Worm (Caenorhabditis elegans) whole organism, young adult: ENCODE measurements around the gene C06A6.2.
A peak's percentile ranks its signal among the peaks of the same experiment; 100 is the strongest.

Experiments
- B0261.1 ChIP-seq: sonication (generic microtip); optimal IDR thresholded peaks from 2 replicates; lab custom pipeline; 2016; ENCODE audit warnings: mild to moderate bottlenecking, missing genetic modification characterization, moderate library complexity, missing compliant biosample characterization
- B0336.3 ChIP-seq: fragments of 200-800 bp; sonication (Bioruptor generic); IDR thresholded peaks from 2 replicates; pipeline ENCODE4 v1.3.6; 2022; ENCODE audit warnings: missing genetic modification characterization, missing compliant biosample characterization
- C17E4.6 ChIP-seq: fragments of 200-800 bp; sonication (Bioruptor generic); IDR thresholded peaks from 2 replicates; pipeline ENCODE4 v1.3.6; 2022; ENCODE audit warnings: missing genetic modification reagents, missing genetic modification characterization, missing compliant biosample characterization
- F22D6.2 ChIP-seq: sonication (generic microtip); optimal IDR thresholded peaks from 2 replicates; lab custom pipeline; 2016; ENCODE audit warnings: mild to moderate bottlenecking, missing genetic modification characterization, missing compliant biosample characterization
- F37B4.10 ChIP-seq: fragments of 200-800 bp; sonication (Bioruptor generic); IDR thresholded peaks from 2 replicates; pipeline ENCODE4 v1.3.6; 2022; ENCODE audit warnings: missing genetic modification characterization, missing compliant biosample characterization
- F49E8.2 ChIP-seq: sonication (generic microtip); optimal IDR thresholded peaks from 3 replicates; lab custom pipeline; 2017; ENCODE audit warnings: missing genetic modification characterization, mild to moderate bottlenecking, missing compliant biosample characterization, antibody characterized with exemption, moderate library complexity; ENCODE audit not compliant: insufficient read depth
- F52B5.7 ChIP-seq: sonication (generic microtip); optimal IDR thresholded peaks from 2 replicates; lab custom pipeline; 2016; ENCODE audit warnings: mild to moderate bottlenecking, missing genetic modification characterization, missing compliant biosample characterization
- F55B11.4 ChIP-seq: sonication (generic microtip); optimal IDR thresholded peaks from 2 replicates; lab custom pipeline; 2016; ENCODE audit warnings: missing compliant biosample characterization, missing genetic modification characterization, borderline replicate concordance; ENCODE audit not compliant: insufficient read depth
- F57A8.1 ChIP-seq: fragments of 200-800 bp; sonication (Bioruptor generic); optimal IDR thresholded peaks from 2 replicates; lab custom pipeline; 2018; ENCODE audit warnings: mild to moderate bottlenecking, missing genetic modification characterization, moderate library complexity, missing compliant biosample characterization
- Y53G8AR.9 ChIP-seq: fragments of 200-800 bp; sonication (Bioruptor generic); conservative IDR thresholded peaks from 2 replicates; pipeline ENCODE4 v1.3.6; 2022; ENCODE audit warnings: missing genetic modification reagents, missing genetic modification characterization, missing compliant biosample characterization
- Y79H2A.3 ChIP-seq: fragments of 200-800 bp; sonication (Bioruptor generic); conservative IDR thresholded peaks from 2 replicates; pipeline ENCODE4 v1.3.6; 2022; ENCODE audit warnings: missing genetic modification reagents, missing genetic modification characterization, missing compliant biosample characterization
- ZK185.1 ChIP-seq: sonication (generic microtip); optimal IDR thresholded peaks from 2 replicates; lab custom pipeline; 2016; ENCODE audit warnings: mild to moderate bottlenecking, missing genetic modification characterization, missing compliant biosample characterization; ENCODE audit not compliant: poor library complexity, severe bottlenecking
- akir-1 ChIP-seq: fragments of 200-800 bp; sonication (Bioruptor generic); optimal IDR thresholded peaks from 2 replicates; lab custom pipeline; 2018; ENCODE audit warnings: mild to moderate bottlenecking, missing genetic modification characterization, moderate library complexity, missing compliant biosample characterization
- aptf-3 ChIP-seq: fragments of 200-800 bp; sonication (Bioruptor generic); IDR thresholded peaks from 2 replicates; pipeline ENCODE4 v1.3.6; 2022; ENCODE audit warnings: missing genetic modification characterization, missing compliant biosample characterization
- attf-5 ChIP-seq: fragments of 200-800 bp; sonication (Bioruptor generic); optimal IDR thresholded peaks from 2 replicates; lab custom pipeline; 2018; ENCODE audit warnings: mild to moderate bottlenecking, missing genetic modification characterization, missing compliant biosample characterization
- bed-1 ChIP-seq: fragments of 200-800 bp; sonication (Bioruptor generic); IDR thresholded peaks from 2 replicates; pipeline ENCODE4 v1.3.6; 2022; ENCODE audit warnings: missing genetic modification reagents, missing genetic modification characterization, missing compliant biosample characterization
- cebp-1 ChIP-seq, 2 experiments: fragments of 200-800 bp in 1 of 2; sonication (Bioruptor generic) in 1 of 2; sonication (generic microtip) in 1 of 2; IDR thresholded peaks in 1 of 2; optimal IDR thresholded peaks in 1 of 2; 2 replicates each; pipeline versions ENCODE4 v1.3.6 to Lab custom; 2017 to 2022; ENCODE audit warnings: missing compliant biosample characterization in 2 of 2, missing genetic modification characterization in 2 of 2, mild to moderate bottlenecking in 1 of 2, missing genetic modification reagents in 1 of 2, moderate library complexity in 1 of 2
- ceh-100 ChIP-seq: fragments of 200-800 bp; sonication (Bioruptor generic); IDR thresholded peaks from 2 replicates; pipeline ENCODE4 v1.3.6; 2022; ENCODE audit warnings: missing genetic modification reagents, missing genetic modification characterization, missing compliant biosample characterization
- ceh-91 ChIP-seq: fragments of 200-800 bp; sonication (Bioruptor generic); IDR thresholded peaks from 2 replicates; pipeline ENCODE4 v1.3.6; 2022; ENCODE audit warnings: missing genetic modification reagents, missing genetic modification characterization, missing compliant biosample characterization
- dpl-1 ChIP-seq: fragments of 150-350 bp; optimal IDR thresholded peaks from 2 replicates; lab custom pipeline; 2014; ENCODE audit warnings: missing biosample characterization, missing genetic modification reagents, missing genetic modification characterization
- egl-44 ChIP-seq: fragments of 200-800 bp; sonication (Bioruptor generic); IDR thresholded peaks from 2 replicates; pipeline ENCODE4 v1.3.6; 2022; ENCODE audit warnings: missing genetic modification reagents, missing genetic modification characterization, missing compliant biosample characterization
- ets-4 ChIP-seq: fragments of 200-800 bp; sonication (Bioruptor generic); optimal IDR thresholded peaks from 2 replicates; lab custom pipeline; 2018; ENCODE audit warnings: mild to moderate bottlenecking, missing genetic modification characterization, missing compliant biosample characterization
- gei-17 ChIP-seq: fragments of 200-800 bp; sonication (Bioruptor generic); optimal IDR thresholded peaks from 2 replicates; lab custom pipeline; 2018; ENCODE audit warnings: mild to moderate bottlenecking, missing genetic modification characterization, missing compliant biosample characterization
- hmg-20 ChIP-seq: fragments of 200-800 bp; sonication (Bioruptor generic); IDR thresholded peaks from 2 replicates; pipeline ENCODE4 v1.3.6; 2022; ENCODE audit warnings: missing genetic modification reagents, missing genetic modification characterization, missing compliant biosample characterization
- hrde-1 ChIP-seq: sonication (generic microtip); optimal IDR thresholded peaks from 2 replicates; lab custom pipeline; 2016; ENCODE audit warnings: missing genetic modification characterization, mild to moderate bottlenecking, missing compliant biosample characterization, moderate library complexity, missing genotype, missing genetic modification reagents, borderline replicate concordance
- hsf-1 ChIP-seq: fragments of 200-800 bp; sonication (Bioruptor generic); IDR thresholded peaks from 2 replicates; pipeline ENCODE4 v1.3.6; 2022; ENCODE audit warnings: missing genetic modification reagents, missing genetic modification characterization, missing compliant biosample characterization
- lag-1 ChIP-seq: fragments of 200-800 bp; sonication (Bioruptor generic); IDR thresholded peaks from 2 replicates; pipeline ENCODE4 v1.3.6; 2022; ENCODE audit warnings: missing genetic modification reagents, missing genetic modification characterization, missing compliant biosample characterization
- lir-1 ChIP-seq: fragments of 200-800 bp; sonication (Bioruptor generic); conservative IDR thresholded peaks from 2 replicates; pipeline ENCODE4 v1.3.6; 2022; ENCODE audit warnings: missing genetic modification reagents, missing genetic modification characterization, missing compliant biosample characterization
- lsy-27 ChIP-seq: sonication (generic microtip); optimal IDR thresholded peaks from 2 replicates; lab custom pipeline; 2017; ENCODE audit warnings: missing genetic modification characterization, mild to moderate bottlenecking, missing compliant biosample characterization, antibody characterized with exemption, missing genotype, borderline replicate concordance; ENCODE audit not compliant: insufficient read depth
- madf-6 ChIP-seq: fragments of 200-800 bp; sonication (Bioruptor generic); IDR thresholded peaks from 2 replicates; pipeline ENCODE4 v1.3.6; 2022; ENCODE audit warnings: missing genetic modification reagents, missing genetic modification characterization, missing compliant biosample characterization
- mcd-1 ChIP-seq: fragments of 200-800 bp; sonication (Bioruptor generic); IDR thresholded peaks from 2 replicates; pipeline ENCODE4 v1.3.6; 2022; ENCODE audit warnings: missing genetic modification reagents, missing genetic modification characterization, missing compliant biosample characterization
- mel-28 ChIP-seq: sonication (generic microtip); optimal IDR thresholded peaks from 2 replicates; lab custom pipeline; 2016; ENCODE audit warnings: borderline replicate concordance, mild to moderate bottlenecking, missing genetic modification characterization, missing compliant biosample characterization
- mxl-1 ChIP-seq: sonication (generic microtip); optimal IDR thresholded peaks from 2 replicates; lab custom pipeline; 2016; ENCODE audit warnings: missing genetic modification characterization, missing compliant biosample characterization
- nfya-2 ChIP-seq: fragments of 200-800 bp; sonication (Bioruptor generic); IDR thresholded peaks from 2 replicates; pipeline ENCODE4 v1.3.6; 2022; ENCODE audit warnings: missing genetic modification reagents, missing genetic modification characterization, missing compliant biosample characterization
- nhr-179 ChIP-seq: sonication (generic microtip); optimal IDR thresholded peaks from 2 replicates; lab custom pipeline; 2016; ENCODE audit warnings: mild to moderate bottlenecking, missing genetic modification characterization, missing compliant biosample characterization
- pbrm-1 ChIP-seq: fragments of 200-800 bp; sonication (Bioruptor generic); IDR thresholded peaks from 2 replicates; pipeline ENCODE4 v1.3.6; 2022; ENCODE audit warnings: missing genetic modification reagents, missing genetic modification characterization, missing compliant biosample characterization
- rcor-1 ChIP-seq: fragments of 200-800 bp; sonication (Bioruptor generic); IDR thresholded peaks from 2 replicates; pipeline ENCODE4 v1.3.6; 2022; ENCODE audit warnings: missing genetic modification reagents, missing genetic modification characterization, missing compliant biosample characterization
- rpc-1 ChIP-seq, 2 experiments: fragments of 150-350 bp in 1 of 2; sonication (generic microtip) in 1 of 2; optimal IDR thresholded peaks; 2 replicates each; lab custom pipeline; 2014 to 2018; ENCODE audit warnings: missing biosample characterization in 1 of 2, missing genetic modification characterization in 1 of 2, missing genetic modification reagents in 1 of 2, missing genotype in 1 of 2
- sea-2 ChIP-seq: fragments of 200-800 bp; sonication (Bioruptor generic); IDR thresholded peaks from 2 replicates; pipeline ENCODE4 v1.3.6; 2022; ENCODE audit warnings: missing genetic modification characterization, missing compliant biosample characterization
- snpc-1.1 ChIP-seq: sonication (generic microtip); optimal IDR thresholded peaks from 2 replicates; lab custom pipeline; 2017; ENCODE audit warnings: missing genetic modification characterization, mild to moderate bottlenecking, missing compliant biosample characterization, antibody characterized with exemption, moderate library complexity, missing genotype, missing genetic modification reagents; ENCODE audit not compliant: insufficient read depth
- snpc-3.4 ChIP-seq: sonication (generic microtip); optimal IDR thresholded peaks from 2 replicates; lab custom pipeline; 2017; ENCODE audit warnings: missing genetic modification characterization, mild to moderate bottlenecking, missing compliant biosample characterization, antibody characterized with exemption, moderate library complexity, missing genotype, missing genetic modification reagents
- somi-1 ChIP-seq: fragments of 200-800 bp; sonication (Bioruptor generic); optimal IDR thresholded peaks from 2 replicates; lab custom pipeline; 2018; ENCODE audit warnings: mild to moderate bottlenecking, missing genetic modification characterization, missing compliant biosample characterization
- tlf-1 ChIP-seq: fragments of 200-800 bp; sonication (Bioruptor generic); optimal IDR thresholded peaks from 2 replicates; lab custom pipeline; 2018; ENCODE audit warnings: mild to moderate bottlenecking, missing genetic modification characterization, missing compliant biosample characterization
- unc-130 ChIP-seq: sonication (generic microtip); optimal IDR thresholded peaks from 2 replicates; lab custom pipeline; 2016; ENCODE audit warnings: missing genetic modification reagents, missing genetic modification characterization, missing compliant biosample characterization
- zim-3 ChIP-seq: sonication (generic microtip); optimal IDR thresholded peaks from 2 replicates; lab custom pipeline; 2017; ENCODE audit warnings: mild to moderate bottlenecking, missing genetic modification characterization, moderate library complexity, missing compliant biosample characterization
- ztf-26 ChIP-seq: sonication (generic microtip); optimal IDR thresholded peaks from 2 replicates; lab custom pipeline; 2017; ENCODE audit warnings: missing genetic modification characterization, missing compliant biosample characterization
- ztf-3 ChIP-seq: fragments of 200-800 bp; sonication (Bioruptor generic); optimal IDR thresholded peaks from 2 replicates; lab custom pipeline; 2018; ENCODE audit warnings: mild to moderate bottlenecking, missing genetic modification characterization, missing compliant biosample characterization

Gene C06A6.2

DNA sequence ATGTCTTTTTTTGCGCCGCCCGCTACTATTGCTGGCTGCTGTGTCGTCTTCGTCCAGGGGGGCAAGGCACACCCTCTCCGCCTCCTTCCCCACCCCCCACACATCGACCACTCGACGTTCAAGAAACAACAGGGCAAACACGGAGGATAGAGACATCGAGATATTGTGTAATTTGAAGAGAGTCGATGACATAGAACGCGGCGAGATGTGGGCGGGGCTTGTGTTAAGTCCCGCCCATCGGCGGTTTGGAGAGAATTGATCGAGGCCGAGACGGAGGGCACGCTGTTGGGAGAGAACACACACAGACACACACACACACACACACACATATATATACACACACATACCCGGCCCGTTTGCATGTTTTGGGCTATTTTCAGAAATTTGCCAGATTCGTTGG lies 837 bp upstream of the C06A6.2 start (continued):
- no peak for TF ChIP-seq ceh-91 (GFP tag; lab: Robert Waterston, UW)
- peak; percentile 51 for TF ChIP-seq lsy-27 (tag; lab: Kevin White, UChicago)
- TF ChIP-seq lag-1 (GFP tag; lab: Robert Waterston, UW): no peak
- no peak for TF ChIP-seq snpc-3.4 (tag; lab: Kevin White, UChicago)
- TF ChIP-seq B0261.1 (tag; lab: Kevin White, UChicago): no peak
- no peak for TF ChIP-seq snpc-1.1 (tag; lab: Kevin White, UChicago)
- no peak for TF ChIP-seq ets-4 (GFP tag; lab: Kevin White, UChicago)
- TF ChIP-seq F57A8.1 (GFP tag; lab: Kevin White, UChicago): no peak
- no peak for TF ChIP-seq F49E8.2
- no peak for TF ChIP-seq lir-1
- TF ChIP-seq unc-130 (GFP tag; lab: Kevin White, UChicago): no peak
- no peak for TF ChIP-seq C17E4.6
- TF ChIP-seq rpc-1 (optimal IDR thresholded peaks at IDR 0.05; lab: Kevin White, UChicago): no peak
- TF ChIP-seq rpc-1 (tag; optimal IDR thresholded peaks at IDR 0.05; lab: Kevin White, UChicago): no peak
- no peak for TF ChIP-seq tlf-1 (GFP tag; lab: Kevin White, UChicago)
- no peak for TF ChIP-seq nhr-179 (tag; lab: Kevin White, UChicago)
- no peak for TF ChIP-seq hmg-20 (GFP tag; lab: Robert Waterston, UW)
- no peak for TF ChIP-seq dpl-1 (GFP tag; lab: Kevin White, UChicago)
- no peak for TF ChIP-seq madf-6
- no peak for TF ChIP-seq ztf-3
- peak; percentile 5 for TF ChIP-seq somi-1 (GFP tag; lab: Kevin White, UChicago)
- TF ChIP-seq sea-2: no peak
- peak; percentile 57 for TF ChIP-seq ceh-100 (GFP tag; lab: Robert Waterston, UW)
- TF ChIP-seq mxl-1 (tag; lab: Kevin White, UChicago): no peak
- TF ChIP-seq bed-1: no peak
- peak; percentile 79 for TF ChIP-seq B0336.3 (GFP tag; lab: Robert Waterston, UW)
- no peak for TF ChIP-seq F22D6.2 (tag; lab: Kevin White, UChicago)
- peak; percentile 27 for TF ChIP-seq ZK185.1 (tag; lab: Kevin White, UChicago)
- peak; percentile 46 for TF ChIP-seq gei-17 (GFP tag; lab: Kevin White, UChicago)
- no peak for TF ChIP-seq hrde-1 (tag; lab: Kevin White, UChicago)
- TF ChIP-seq Y79H2A.3 (GFP tag; lab: Robert Waterston, UW): no peak
- TF ChIP-seq pbrm-1 (GFP tag; lab: Robert Waterston, UW): peak; percentile 55
- TF ChIP-seq mel-28 (tag; lab: Kevin White, UChicago): no peak
- peak; percentile 56 for TF ChIP-seq attf-5
- TF ChIP-seq aptf-3 (GFP tag; lab: Robert Waterston, UW): no peak
- TF ChIP-seq akir-1 (GFP tag; lab: Kevin White, UChicago): no peak
- no peak for TF ChIP-seq Y53G8AR.9 (GFP tag; lab: Robert Waterston, UW)
- no peak for TF ChIP-seq cebp-1 (GFP tag; IDR thresholded peaks at IDR 0.05; lab: Robert Waterston, UW)
- peak; percentile 77 for TF ChIP-seq cebp-1 (tag; optimal IDR thresholded peaks at IDR 0.05; lab: Kevin White, UChicago)
- no peak for TF ChIP-seq nfya-2
- 0 out of 2 replicates have a peak, but pooled peaks have one; percentile 21 for TF ChIP-seq egl-44 (GFP tag; lab: Robert Waterston, UW)
- peak; percentile 67 for TF ChIP-seq mcd-1 (GFP tag; lab: Robert Waterston, UW)
- TF ChIP-seq zim-3 (tag; lab: Kevin White, UChicago): no peak
- TF ChIP-seq hsf-1: no peak
- TF ChIP-seq F55B11.4 (tag; lab: Kevin White, UChicago): no peak
- TF ChIP-seq F37B4.10 (GFP tag; lab: Robert Waterston, UW): no peak
- TF ChIP-seq ztf-26 (tag; lab: Kevin White, UChicago): peak; percentile 69
- peak; percentile 78 for TF ChIP-seq F52B5.7
- TF ChIP-seq rcor-1 (GFP tag; lab: Robert Waterston, UW): no peak; the same call in 1 of the 2 replicates
